Worm (Caenorhabditis elegans) whole organism, L3 larva: ENCODE results near the gene arrd-18.

Experiments used
- ZK546.5 ChIP-seq: sonication (generic microtip); optimal IDR thresholded peaks from 2 replicates; lab custom pipeline; 2017; ENCODE audit warnings: missing biosample characterization, missing genetic modification characterization
- ama-1 ChIP-seq: fragments of 150-350 bp; optimal IDR thresholded peaks from 2 replicates; lab custom pipeline; 2018
- ceh-16 ChIP-seq: sonication (generic microtip); optimal IDR thresholded peaks from 2 replicates; lab custom pipeline; 2017; ENCODE audit warnings: missing biosample characterization, missing genetic modification characterization
- ceh-82 ChIP-seq: fragments of 150-350 bp; optimal IDR thresholded peaks from 2 replicates; lab custom pipeline; 2014; ENCODE audit warnings: missing biosample characterization, missing genetic modification characterization
- daf-12 ChIP-seq: fragments of 150-350 bp; optimal IDR thresholded peaks from 2 replicates; lab custom pipeline; 2014; ENCODE audit warnings: missing biosample characterization, missing genetic modification reagents, missing genetic modification characterization
- egl-5 ChIP-seq: fragments of 150-350 bp; optimal IDR thresholded peaks from 2 replicates; lab custom pipeline; 2017; ENCODE audit warnings: missing biosample characterization, missing genetic modification reagents, missing genetic modification characterization, inconsistent platforms
- elt-2 ChIP-seq: sonication (generic microtip); optimal IDR thresholded peaks from 2 replicates; lab custom pipeline; 2016; ENCODE audit warnings: missing genetic modification reagents, mild to moderate bottlenecking, missing genetic modification characterization, missing compliant biosample characterization
- elt-3 ChIP-seq, 3 experiments: fragments of 150-350 bp in 1 of 3; sonication (generic microtip) in 2 of 3; optimal IDR thresholded peaks; 2 replicates in 2 of 3; 4 replicates in 1 of 3; lab custom pipeline; 2014 to 2017; ENCODE audit warnings: missing biosample characterization in 3 of 3, missing genetic modification characterization in 3 of 3
- eor-1 ChIP-seq, 2 experiments: fragments of 150-350 bp; optimal IDR thresholded peaks; 2 replicates each; lab custom pipeline; 2014 to 2018; ENCODE audit warnings: missing biosample characterization in 2 of 2, missing genetic modification characterization in 2 of 2
- fkh-10 ChIP-seq: sonication (generic microtip); optimal IDR thresholded peaks from 2 replicates; lab custom pipeline; 2017; ENCODE audit warnings: missing biosample characterization, missing genetic modification reagents, missing genetic modification characterization
- fkh-2 ChIP-seq: fragments of 150-350 bp; optimal IDR thresholded peaks from 2 replicates; lab custom pipeline; 2014; ENCODE audit warnings: missing biosample characterization, missing genetic modification reagents, missing genetic modification characterization
- fos-1 ChIP-seq: fragments of 150-350 bp; optimal IDR thresholded peaks from 2 replicates; lab custom pipeline; 2014; ENCODE audit warnings: missing biosample characterization, missing genetic modification characterization
- hmg-11 ChIP-seq: sonication (generic microtip); optimal IDR thresholded peaks from 2 replicates; lab custom pipeline; 2016; ENCODE audit warnings: missing genetic modification characterization, missing compliant biosample characterization
- lin-15B ChIP-seq: fragments of 150-350 bp; optimal IDR thresholded peaks from 2 replicates; lab custom pipeline; 2014; ENCODE audit warnings: missing biosample characterization, missing genetic modification characterization
- lin-39 ChIP-seq: fragments of 150-350 bp; optimal IDR thresholded peaks from 2 replicates; lab custom pipeline; 2018; ENCODE audit warnings: missing biosample characterization, missing genetic modification reagents, missing genetic modification characterization
- lsy-12 ChIP-seq: sonication (generic microtip); optimal IDR thresholded peaks from 2 replicates; lab custom pipeline; 2016; ENCODE audit warnings: mild to moderate bottlenecking, missing genetic modification characterization, missing compliant biosample characterization
- mdl-1 ChIP-seq: fragments of 150-350 bp; optimal IDR thresholded peaks from 2 replicates; lab custom pipeline; 2014; ENCODE audit warnings: missing biosample characterization, missing genetic modification characterization
- nfya-1 ChIP-seq: sonication (generic microtip); optimal IDR thresholded peaks from 2 replicates; lab custom pipeline; 2017; ENCODE audit warnings: missing genetic modification characterization, mild to moderate bottlenecking, missing compliant biosample characterization, antibody characterized with exemption, moderate library complexity; ENCODE audit not compliant: insufficient read depth
- nhr-11 ChIP-seq: fragments of 150-350 bp; optimal IDR thresholded peaks from 2 replicates; lab custom pipeline; 2014; ENCODE audit warnings: missing biosample characterization, missing genetic modification characterization
- nhr-12 ChIP-seq: fragments of 150-350 bp; optimal IDR thresholded peaks from 2 replicates; lab custom pipeline; 2014; ENCODE audit warnings: missing biosample characterization, missing genetic modification characterization
- nhr-23 ChIP-seq: fragments of 150-350 bp; optimal IDR thresholded peaks from 2 replicates; lab custom pipeline; 2014; ENCODE audit warnings: missing biosample characterization, missing genetic modification reagents, missing genetic modification characterization
- nhr-237 ChIP-seq: fragments of 150-350 bp; optimal IDR thresholded peaks from 2 replicates; lab custom pipeline; 2014; ENCODE audit warnings: missing biosample characterization, missing genetic modification characterization
- nhr-25 ChIP-seq: sonication (generic microtip); optimal IDR thresholded peaks from 2 replicates; lab custom pipeline; 2017; ENCODE audit warnings: missing biosample characterization, missing genetic modification characterization
- nhr-28 ChIP-seq: fragments of 150-350 bp; optimal IDR thresholded peaks from 2 replicates; lab custom pipeline; 2014; ENCODE audit warnings: missing biosample characterization, missing genetic modification characterization
- nhr-43 ChIP-seq: sonication (generic microtip); optimal IDR thresholded peaks from 2 replicates; lab custom pipeline; 2016; ENCODE audit warnings: mild to moderate bottlenecking, missing genetic modification characterization, missing compliant biosample characterization; ENCODE audit not compliant: poor library complexity, severe bottlenecking
- nhr-67 ChIP-seq: fragments of 150-350 bp; optimal IDR thresholded peaks from 2 replicates; lab custom pipeline; 2014; ENCODE audit warnings: missing biosample characterization, missing genetic modification characterization
- nhr-76 ChIP-seq: fragments of 150-350 bp; sonication (generic microtip); optimal IDR thresholded peaks from 5 replicates; lab custom pipeline; 2014; ENCODE audit warnings: missing biosample characterization, missing genetic modification characterization
- pha-4 ChIP-seq: fragments of 150-350 bp; optimal IDR thresholded peaks from 2 replicates; lab custom pipeline; 2014; ENCODE audit warnings: missing biosample characterization, missing genetic modification reagents, missing genetic modification characterization
- pqm-1 ChIP-seq: fragments of 150-350 bp; optimal IDR thresholded peaks from 2 replicates; lab custom pipeline; 2017; ENCODE audit warnings: missing biosample characterization, missing genetic modification characterization, inconsistent platforms
- sea-2 ChIP-seq: fragments of 150-350 bp; sonication (generic microtip); optimal IDR thresholded peaks from 4 replicates; lab custom pipeline; 2014; ENCODE audit warnings: missing biosample characterization, missing genetic modification reagents, missing genetic modification characterization
- skn-1 ChIP-seq: fragments of 150-350 bp; optimal IDR thresholded peaks from 2 replicates; lab custom pipeline; 2014; ENCODE audit warnings: missing biosample characterization, missing genetic modification characterization
- snpc-4 ChIP-seq: fragments of 150-350 bp; optimal IDR thresholded peaks from 2 replicates; lab custom pipeline; 2014; ENCODE audit warnings: missing biosample characterization, missing genetic modification characterization
- tbx-2 ChIP-seq: sonication (generic microtip); optimal IDR thresholded peaks from 2 replicates; lab custom pipeline; 2016; ENCODE audit warnings: mild to moderate bottlenecking, missing genetic modification characterization, missing compliant biosample characterization
- unc-39 ChIP-seq: sonication (generic microtip); optimal IDR thresholded peaks from 4 replicates; lab custom pipeline; 2017; ENCODE audit warnings: missing biosample characterization, missing genetic modification characterization
- unc-62 ChIP-seq: fragments of 150-350 bp; sonication (generic microtip); optimal IDR thresholded peaks from 4 replicates; lab custom pipeline; 2014; ENCODE audit warnings: missing biosample characterization, missing genetic modification reagents, missing genetic modification characterization
- ztf-11 ChIP-seq: fragments of 150-350 bp; optimal IDR thresholded peaks from 2 replicates; lab custom pipeline; 2014; ENCODE audit warnings: missing biosample characterization, missing genetic modification characterization
- ztf-4 ChIP-seq: fragments of 150-350 bp; optimal IDR thresholded peaks from 2 replicates; lab custom pipeline; 2014; ENCODE audit warnings: missing biosample characterization, missing genetic modification characterization

The arrd-18 gene

ce11 chrV:3344001-3344400 is 32.1 kb upstream of the arrd-18 start:
- TF ChIP-seq lin-39 (no peak), pqm-1 (no peak), ZK546.5 (no peak), fkh-10 (GFP tag; lab: Kevin White, UChicago) (no peak), nhr-237 (no peak), lsy-12 (tag; lab: Kevin White, UChicago) (no peak), ama-1 (no peak), snpc-4 (no peak), nhr-12 (tag; lab: Kevin White, UChicago) (no peak), unc-39 (no peak), hmg-11 (tag; lab: Kevin White, UChicago) (no peak), ztf-4 (no peak), nhr-23 (tag; lab: Kevin White, UChicago) (no peak), skn-1 (tag; lab: Kevin White, UChicago) (no peak), mdl-1 (tag; lab: Kevin White, UChicago) (no peak), sea-2 (no peak), ceh-82 (tag; lab: Kevin White, UChicago) (no peak), ceh-16 (tag; lab: Kevin White, UChicago) (no peak), nhr-25 (tag; lab: Kevin White, UChicago) (no peak), eor-1 (tag; optimal IDR thresholded peaks at IDR 0.05; lab: Kevin White, UChicago) (no peak)

- TF ChIP-seq ztf-4 (no peak), mdl-1 (tag; lab: Kevin White, UChicago) (no peak)
- TF ChIP-seq, all 47 proteins: peak for 0
These were observed 30.6 kb upstream of the arrd-18 start, which contains the start of gene C17B7.3 for ce11 chrV:3342504-3342903. Gene C17B7.3, plus strand, starts transcription at chrV:3342804.

- TF ChIP-seq nhr-43 (tag; lab: Kevin White, UChicago): no peak
- TF ChIP-seq unc-62: no peak
- TF ChIP-seq nhr-67: no peak
- TF ChIP-seq fos-1: no peak
- TF ChIP-seq nhr-28 (tag; lab: Kevin White, UChicago): no peak
- TF ChIP-seq nhr-12 (tag; lab: Kevin White, UChicago): no peak
- TF ChIP-seq snpc-4: no peak
- no peak for TF ChIP-seq hmg-11 (tag; lab: Kevin White, UChicago)
- no peak for TF ChIP-seq lsy-12 (tag; lab: Kevin White, UChicago)
- TF ChIP-seq ceh-16 (tag; lab: Kevin White, UChicago): no peak
- no peak for TF ChIP-seq lin-39
- TF ChIP-seq pha-4 (tag; lab: Kevin White, UChicago): no peak
- no peak for TF ChIP-seq nhr-76 (tag; lab: Kevin White, UChicago)
- TF ChIP-seq, all 47 proteins: peak for 0
These were observed 30.0 kb upstream of the arrd-18 start, which contains the start of gene C17B7.10 for ce11 chrV:3341906-3342305. Gene C17B7.10, minus strand, starts transcription at chrV:3342006.

DNA sequence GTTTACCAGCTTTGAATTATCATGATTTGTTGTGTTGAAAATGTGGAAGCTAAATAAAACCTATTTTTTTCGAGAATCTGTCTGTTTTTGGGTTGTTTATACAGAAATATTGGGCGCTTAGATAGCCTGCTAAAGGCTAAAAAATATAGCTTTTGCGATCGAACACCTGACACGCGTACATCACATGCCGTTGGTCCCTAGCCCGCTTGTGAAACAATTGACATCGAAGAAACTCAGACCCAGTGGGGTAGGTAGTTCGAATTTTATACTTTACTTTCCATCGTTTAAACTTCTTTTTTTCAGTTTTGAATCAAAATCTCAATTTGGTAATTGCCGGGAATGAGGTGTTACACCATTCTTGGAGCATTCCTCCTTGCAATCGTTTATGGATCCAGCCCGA is 27.1 kb upstream of the arrd-18 start, which contains the start of gene C17B7.4:
TSS of gene C17B7.4 (plus strand) at position 301 of the 400 bp plus-strand sequence.
- TF ChIP-seq lsy-12 (tag; lab: Kevin White, UChicago) (no peak), nhr-11 (tag; lab: Kevin White, UChicago) (no peak), ZK546.5 (no peak), nhr-28 (tag; lab: Kevin White, UChicago) (no peak), unc-39 (no peak), elt-2 (no peak), daf-12 (tag; lab: Kevin White, UChicago) (no peak), nfya-1 (no peak), snpc-4 (no peak), tbx-2 (tag; lab: Kevin White, UChicago) (no peak), ztf-11 (tag; lab: Kevin White, UChicago) (no peak), mdl-1 (tag; lab: Kevin White, UChicago) (no peak), lin-15B (tag; lab: Kevin White, UChicago) (no peak), fkh-2 (tag; lab: Kevin White, UChicago) (no peak), egl-5 (tag; lab: Kevin White, UChicago) (no peak), nhr-12 (tag; lab: Kevin White, UChicago) (no peak), unc-62 (no peak), nhr-237 (no peak), elt-3 (tag; optimal IDR thresholded peaks at IDR 0.05; lab: Kevin White, UChicago) (no peak)
